Fruit fly (Drosophila melanogaster): ENCODE results near the gene CG33640.

- no peak for TF ChIP-seq psq (optimal IDR thresholded peaks at IDR 0.05)
- no peak for TF ChIP-seq usp (GFP tag; optimal IDR thresholded peaks at IDR 0.05)
- peak in 1 of 2 experiments; percentile 8 for TF ChIP-seq EcR (GFP tag; optimal IDR thresholded peaks at IDR 0.05)
- no peak for TF ChIP-seq CG8478 (optimal IDR thresholded peaks at IDR 0.05)
- no peak for TF ChIP-seq pan (optimal IDR thresholded peaks at IDR 0.05)
These were observed 13.2 kb upstream of the CG33640 start for dm6 chr2L:13514262-13514937.
